Worm (Caenorhabditis elegans): Measurements from ENCODE around the gene D2023.3.
A peak's percentile ranks its signal among the peaks of the same experiment; 100 is the strongest.

Gene D2023.3

DNA sequence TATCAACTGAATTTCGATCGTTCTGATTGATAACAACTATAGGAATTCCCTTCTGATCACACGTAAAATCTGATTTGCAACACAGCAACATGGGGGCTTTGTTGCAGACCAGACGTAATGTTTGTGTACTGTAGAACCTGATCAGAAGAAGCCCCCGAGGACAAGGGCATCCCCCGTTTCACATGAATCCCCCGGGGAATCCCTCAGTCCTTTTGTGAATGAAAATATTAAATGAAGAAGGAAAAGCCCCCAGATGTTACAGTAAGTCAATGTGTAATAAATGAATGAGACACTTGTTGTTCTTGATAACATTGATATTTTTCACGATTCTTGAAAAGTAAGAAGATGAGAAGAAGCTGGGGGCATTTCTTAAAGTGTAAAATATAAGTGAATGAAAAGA lies 17.6 kb downstream of the D2023.3 start (continued):
- TF ChIP-seq nhr-28 (tag; optimal IDR thresholded peaks at IDR 0.05) (no peak), ceh-28 (tag; optimal IDR thresholded peaks at IDR 0.05) (no peak), ZK546.5 (tag; optimal IDR thresholded peaks at IDR 0.05) (no peak), mes-2 (tag; optimal IDR thresholded peaks at IDR 0.05; ENCODE audit: poor library complexity, severe bottlenecking) (no peak), aha-1 (tag) (peak; percentile 25), spr-1 (tag; optimal IDR thresholded peaks at IDR 0.05) (no peak), ztf-7 (tag; optimal IDR thresholded peaks at IDR 0.05) (no peak), jun-1 (tag; optimal IDR thresholded peaks at IDR 0.05) (no peak), skn-1 (tag; optimal IDR thresholded peaks at IDR 0.05) (no peak), unc-62 (GFP tag; optimal IDR thresholded peaks at IDR 0.05 in 1 of 2) (peak in 1 of 2 experiments; percentile 76), unc-62 (tag; optimal IDR thresholded peaks at IDR 0.05) (no peak), pqm-1 (tag; optimal IDR thresholded peaks at IDR 0.05) (no peak), ceh-20 (GFP tag; IDR thresholded peaks at IDR 0.05) (no peak), zfp-2 (tag; optimal IDR thresholded peaks at IDR 0.05) (no peak), tra-1 (GFP tag; IDR thresholded peaks at IDR 0.05) (no peak), nhr-10 (tag; optimal IDR thresholded peaks at IDR 0.05) (no peak), daf-16 (GFP tag; optimal IDR thresholded peaks at IDR 0.05) (no peak), daf-16 (tag; optimal IDR thresholded peaks at IDR 0.05) (no peak), fkh-10 (GFP tag; optimal IDR thresholded peaks at IDR 0.05) (no peak), vab-7 (GFP tag; IDR thresholded peaks at IDR 0.05) (no peak), zag-1 (tag; optimal IDR thresholded peaks at IDR 0.05) (no peak), D1046.2 (GFP tag; IDR thresholded peaks at IDR 0.05) (no peak)

DNA sequence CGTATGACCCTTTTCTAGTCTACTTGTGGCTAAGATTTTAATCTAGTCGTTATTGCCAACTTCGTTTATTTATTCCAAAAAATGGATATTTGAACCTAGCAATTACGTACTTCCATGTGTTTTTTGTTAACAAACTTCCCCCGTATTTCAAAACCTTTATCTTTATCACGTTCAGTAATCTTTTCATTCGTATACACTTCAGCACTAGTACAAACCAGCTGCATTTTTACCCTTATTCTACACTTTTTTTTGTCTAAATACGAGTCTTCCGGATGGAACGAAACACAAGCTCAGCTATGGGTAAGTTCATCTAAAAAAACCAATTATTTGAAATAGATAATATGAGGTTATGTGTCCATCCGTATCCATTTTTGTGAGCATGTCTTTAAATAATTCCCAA lies 22.3 kb downstream of the D2023.3 start, which contains the start of gene D2023.1:
Gene D2023.1, plus strand, starts transcription at position 77 of the 400 bp plus-strand sequence.
- peak in 1 of 2 experiments; percentile 97 for TF ChIP-seq unc-62 (GFP tag; optimal IDR thresholded peaks at IDR 0.05 in 1 of 2)
- TF ChIP-seq unc-62 (tag; optimal IDR thresholded peaks at IDR 0.05), result no peak
- TF ChIP-seq aha-1 (tag), result peak; percentile 11
- TF ChIP-seq set-16 (GFP tag; IDR thresholded peaks at IDR 0.05), result no peak

DNA sequence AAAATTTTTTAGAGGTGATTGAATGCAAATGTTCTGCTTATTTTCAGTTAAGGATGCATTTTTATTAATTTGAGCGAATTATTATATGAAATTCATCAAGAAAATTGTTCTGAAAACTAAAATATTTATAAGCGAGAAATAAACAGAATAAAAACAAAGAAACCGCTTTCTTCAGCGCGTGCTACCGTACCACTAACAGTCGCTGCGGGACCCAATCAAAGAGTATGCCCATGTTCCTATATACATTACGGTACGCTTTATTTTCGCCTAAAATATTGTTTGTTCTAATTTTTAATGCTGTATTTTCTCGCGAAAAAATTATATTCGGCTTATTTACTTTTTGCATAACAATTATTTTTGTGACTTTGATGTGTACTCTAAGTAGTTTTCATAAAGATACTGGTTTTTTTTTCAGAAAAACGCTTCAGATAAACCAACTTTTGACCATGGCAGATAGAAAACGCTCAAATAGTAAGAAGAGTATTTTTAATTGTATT lies 24.0 kb downstream of the D2023.3 start, which contains the start of gene F55A11.8:
Gene F55A11.8, plus strand, starts transcription at position 447 of the 497 bp plus-strand sequence.
- TF ChIP-seq ZK546.5 (tag; optimal IDR thresholded peaks at IDR 0.05), result no peak
- TF ChIP-seq lin-38 (GFP tag; IDR thresholded peaks at IDR 0.05), result 0 out of 2 replicates have a peak, but pooled peaks have one; percentile 17
- TF ChIP-seq skn-1 (tag; optimal IDR thresholded peaks at IDR 0.05), result no peak

DNA sequence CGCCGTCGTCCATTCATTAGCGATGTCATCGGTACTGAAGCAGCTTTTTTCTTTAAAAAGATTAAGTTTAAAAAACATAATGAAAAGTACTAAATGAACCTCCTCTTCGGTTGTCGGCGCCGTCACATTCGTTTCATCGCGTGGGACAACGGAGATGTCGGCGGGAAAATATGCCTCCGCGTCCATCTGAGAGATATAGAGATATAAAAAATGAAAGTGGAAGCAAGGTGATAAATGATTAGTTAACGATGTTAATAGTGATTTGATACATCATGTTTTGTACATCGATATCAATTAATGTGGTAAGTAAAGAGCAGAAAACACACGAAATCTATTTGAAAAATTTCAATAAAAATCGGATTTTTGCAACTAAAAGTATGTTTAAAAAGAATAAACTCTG lies 24.6 kb downstream of the D2023.3 start, which contains the start of gene F55A11.7:
Gene F55A11.7, minus strand, starts transcription at position 186 of the 400 bp plus-strand sequence.
- TF ChIP-seq dmd-8 (GFP tag; IDR thresholded peaks at IDR 0.05) (no peak), sdz-12 (GFP tag; optimal IDR thresholded peaks at IDR 0.05) (no peak), nhr-42 (GFP tag; IDR thresholded peaks at IDR 0.05) (no peak), F37D6.2 (tag; optimal IDR thresholded peaks at IDR 0.05) (no peak), F26F4.8 (GFP tag; conservative IDR thresholded peaks at IDR 0.05) (no peak), egl-43 (GFP tag; IDR thresholded peaks at IDR 0.05) (no peak), ceh-44 (GFP tag; IDR thresholded peaks at IDR 0.05) (no peak), lin-38 (GFP tag; IDR thresholded peaks at IDR 0.05) (no peak), nhr-41 (GFP tag; IDR thresholded peaks at IDR 0.05) (no peak), mxl-3 (GFP tag; optimal IDR thresholded peaks at IDR 0.05) (no peak), zip-11 (GFP tag; IDR thresholded peaks at IDR 0.05) (no peak), fos-1 (tag; optimal IDR thresholded peaks at IDR 0.05) (no peak), ceh-28 (tag; optimal IDR thresholded peaks at IDR 0.05) (no peak), nhr-6 (tag; optimal IDR thresholded peaks at IDR 0.05) (no peak), snpc-1.2 (GFP tag; IDR thresholded peaks at IDR 0.05) (no peak), ceh-82 (tag; optimal IDR thresholded peaks at IDR 0.05) (no peak), dpl-1 (GFP tag; optimal IDR thresholded peaks at IDR 0.05) (no peak), skn-1 (tag; optimal IDR thresholded peaks at IDR 0.05) (no peak), attf-4 (tag; optimal IDR thresholded peaks at IDR 0.05) (no peak)

Measured in whole organism, L4 larva.